Worm (Caenorhabditis elegans) whole organism, L4 larva: Measurements from ENCODE around the gene nhr-30.
A peak's percentile ranks its signal among the peaks of the same experiment; 100 is the strongest.
"Not testable (repeated sequence)": the region's sequence is repeated elsewhere in the genome, so short reads cannot be mapped to it uniquely, and the experiment has no call there.

ENCODE experiments used
- D1046.2 ChIP-seq: fragments of 200-800 bp; sonication (Bioruptor generic); IDR thresholded peaks from 2 replicates; pipeline ENCODE4 v1.3.6; 2022; ENCODE audit warnings: missing genetic modification characterization, missing compliant biosample characterization
- F10B5.3 ChIP-seq: sonication (generic microtip); optimal IDR thresholded peaks from 2 replicates; lab custom pipeline; 2016; ENCODE audit warnings: mild to moderate bottlenecking, missing genetic modification characterization, missing compliant biosample characterization
- F49E8.2 ChIP-seq: sonication (generic microtip); optimal IDR thresholded peaks from 2 replicates; lab custom pipeline; 2016; ENCODE audit warnings: missing compliant biosample characterization, mild to moderate bottlenecking, missing genetic modification characterization, borderline replicate concordance
- T26A8.4 ChIP-seq: fragments of 200-800 bp; sonication (Bioruptor generic); IDR thresholded peaks from 2 replicates; pipeline ENCODE4 v1.3.6; 2022; ENCODE audit warnings: missing genetic modification characterization, missing compliant biosample characterization
- Y5F2A.4 ChIP-seq: fragments of 200-800 bp; sonication (Bioruptor generic); optimal IDR thresholded peaks from 2 replicates; lab custom pipeline; 2018; ENCODE audit warnings: mild to moderate bottlenecking, missing genetic modification characterization, missing compliant biosample characterization
- ZK337.2 ChIP-seq: fragments of 200-800 bp; sonication (Bioruptor generic); IDR thresholded peaks from 2 replicates; pipeline ENCODE4 v1.3.6; 2022; ENCODE audit warnings: missing genetic modification reagents, missing genetic modification characterization, missing compliant biosample characterization
- ceh-20 ChIP-seq: fragments of 200-800 bp; sonication (Bioruptor generic); IDR thresholded peaks from 2 replicates; pipeline ENCODE4 v1.3.6; 2022; ENCODE audit warnings: missing genetic modification reagents, missing genetic modification characterization, missing compliant biosample characterization
- ceh-32 ChIP-seq: sonication (generic microtip); optimal IDR thresholded peaks from 2 replicates; lab custom pipeline; 2016; ENCODE audit warnings: mild to moderate bottlenecking, missing genetic modification characterization, missing compliant biosample characterization; ENCODE audit not compliant: poor library complexity
- ceh-44 ChIP-seq: fragments of 200-800 bp; sonication (Bioruptor generic); IDR thresholded peaks from 2 replicates; pipeline ENCODE4 v1.3.6; 2022; ENCODE audit warnings: missing genetic modification reagents, missing genetic modification characterization, missing compliant biosample characterization
- ceh-62 ChIP-seq: sonication (generic microtip); optimal IDR thresholded peaks from 2 replicates; lab custom pipeline; 2017; ENCODE audit warnings: missing biosample characterization, missing genetic modification characterization
- ctbp-1 ChIP-seq: fragments of 200-800 bp; sonication (Bioruptor generic); IDR thresholded peaks from 2 replicates; pipeline ENCODE4 v1.3.6; 2022; ENCODE audit warnings: missing genetic modification reagents, missing genetic modification characterization, missing compliant biosample characterization
- daf-19 ChIP-seq: fragments of 200-800 bp; sonication (Bioruptor generic); conservative IDR thresholded peaks from 2 replicates; pipeline ENCODE4 v1.3.6; 2022; ENCODE audit warnings: missing genetic modification characterization, missing compliant biosample characterization
- dmd-6 ChIP-seq: fragments of 200-800 bp; sonication (Bioruptor generic); IDR thresholded peaks from 2 replicates; pipeline ENCODE4 v1.3.6; 2022; ENCODE audit warnings: missing genetic modification reagents, missing genetic modification characterization, missing compliant biosample characterization
- dmd-8 ChIP-seq: fragments of 200-800 bp; sonication (Bioruptor generic); IDR thresholded peaks from 2 replicates; pipeline ENCODE4 v1.3.6; 2022; ENCODE audit warnings: missing genetic modification characterization, missing compliant biosample characterization
- dpl-1 ChIP-seq: fragments of 150-350 bp; optimal IDR thresholded peaks from 2 replicates; lab custom pipeline; 2014; ENCODE audit warnings: missing biosample characterization, missing genetic modification reagents, missing genetic modification characterization
- dve-1 ChIP-seq: sonication (generic microtip); optimal IDR thresholded peaks from 2 replicates; lab custom pipeline; 2017; ENCODE audit warnings: antibody characterized with exemption, mild to moderate bottlenecking, missing genetic modification characterization, missing compliant biosample characterization; ENCODE audit not compliant: insufficient read depth
- egl-43 ChIP-seq: fragments of 200-800 bp; sonication (Bioruptor generic); IDR thresholded peaks from 2 replicates; pipeline ENCODE4 v1.3.6; 2022; ENCODE audit warnings: missing genetic modification reagents, missing genetic modification characterization, missing compliant biosample characterization
- hmg-1.1 ChIP-seq: fragments of 200-800 bp; sonication (Bioruptor generic); IDR thresholded peaks from 2 replicates; pipeline ENCODE4 v1.3.6; 2022; ENCODE audit warnings: missing genetic modification reagents, missing genetic modification characterization, missing compliant biosample characterization
- lim-7 ChIP-seq: fragments of 200-800 bp; sonication (Bioruptor generic); IDR thresholded peaks from 2 replicates; pipeline ENCODE4 v1.3.6; 2022; ENCODE audit warnings: missing genetic modification characterization, missing compliant biosample characterization
- lin-29 ChIP-seq: fragments of 200-800 bp; sonication (Bioruptor generic); IDR thresholded peaks from 2 replicates; pipeline ENCODE4 v1.3.6; 2022; ENCODE audit warnings: missing genetic modification reagents, missing genetic modification characterization, missing compliant biosample characterization
- lin-38 ChIP-seq: fragments of 200-800 bp; sonication (Bioruptor generic); IDR thresholded peaks from 2 replicates; pipeline ENCODE4 v1.3.6; 2022; ENCODE audit warnings: missing genetic modification reagents, missing genetic modification characterization, missing compliant biosample characterization
- madf-5 ChIP-seq, 2 experiments: fragments of 200-800 bp; sonication (Bioruptor generic); IDR thresholded peaks; 2 replicates each; pipeline ENCODE4 v1.3.6; 2022; ENCODE audit warnings: missing compliant biosample characterization in 2 of 2, missing genetic modification characterization in 2 of 2
- madf-9 ChIP-seq: fragments of 200-800 bp; sonication (Bioruptor generic); conservative IDR thresholded peaks from 2 replicates; pipeline ENCODE4 v1.3.6; 2022; ENCODE audit warnings: missing genetic modification reagents, missing genetic modification characterization, missing compliant biosample characterization
- mdt-29 ChIP-seq: fragments of 200-800 bp; sonication (Bioruptor generic); IDR thresholded peaks from 2 replicates; pipeline ENCODE4 v1.3.6; 2022; ENCODE audit warnings: missing genetic modification reagents, missing genetic modification characterization, missing compliant biosample characterization
- mes-2 ChIP-seq: sonication (generic microtip); optimal IDR thresholded peaks from 2 replicates; lab custom pipeline; 2016; ENCODE audit warnings: missing genotype, mild to moderate bottlenecking, missing genetic modification characterization, missing compliant biosample characterization; ENCODE audit not compliant: poor library complexity, severe bottlenecking
- mxl-2 ChIP-seq: fragments of 200-800 bp; sonication (Bioruptor generic); conservative IDR thresholded peaks from 2 replicates; pipeline ENCODE4 v1.3.6; 2022; ENCODE audit warnings: missing genetic modification reagents, missing genetic modification characterization, missing compliant biosample characterization
- nhr-10 ChIP-seq: fragments of 150-350 bp; optimal IDR thresholded peaks from 2 replicates; lab custom pipeline; 2014; ENCODE audit warnings: missing biosample characterization, missing genetic modification characterization
- nhr-237 ChIP-seq: sonication (generic microtip); optimal IDR thresholded peaks from 2 replicates; lab custom pipeline; 2017; ENCODE audit warnings: missing biosample characterization, missing genetic modification characterization
- nhr-41 ChIP-seq: fragments of 200-800 bp; sonication (Bioruptor generic); IDR thresholded peaks from 2 replicates; pipeline ENCODE4 v1.3.6; 2022; ENCODE audit warnings: missing genetic modification reagents, missing genetic modification characterization, missing compliant biosample characterization
- nhr-6 ChIP-seq: fragments of 150-350 bp; optimal IDR thresholded peaks from 2 replicates; lab custom pipeline; 2014; ENCODE audit warnings: missing biosample characterization, missing genetic modification characterization
- nhr-76 ChIP-seq: fragments of 150-350 bp; optimal IDR thresholded peaks from 2 replicates; lab custom pipeline; 2014; ENCODE audit warnings: missing biosample characterization, missing genetic modification characterization
- nhr-77 ChIP-seq: fragments of 150-350 bp; optimal IDR thresholded peaks from 2 replicates; lab custom pipeline; 2014; ENCODE audit warnings: missing biosample characterization, missing genetic modification characterization
- php-3 ChIP-seq: fragments of 200-800 bp; sonication (Bioruptor generic); IDR thresholded peaks from 2 replicates; pipeline ENCODE4 v1.3.6; 2022; ENCODE audit warnings: missing genetic modification reagents, missing genetic modification characterization, missing compliant biosample characterization
- rbr-2 ChIP-seq: sonication (generic microtip); optimal IDR thresholded peaks from 2 replicates; lab custom pipeline; 2016; ENCODE audit warnings: missing genotype, missing genetic modification characterization, missing compliant biosample characterization
- saeg-2 ChIP-seq: fragments of 200-800 bp; sonication (Bioruptor generic); IDR thresholded peaks from 2 replicates; pipeline ENCODE4 v1.3.6; 2022; ENCODE audit warnings: missing genetic modification reagents, missing genetic modification characterization, missing compliant biosample characterization
- sdz-12 ChIP-seq: fragments of 200-800 bp; sonication (Bioruptor generic); optimal IDR thresholded peaks from 2 replicates; lab custom pipeline; 2018; ENCODE audit warnings: mild to moderate bottlenecking, missing genetic modification characterization, missing compliant biosample characterization
- set-16 ChIP-seq: fragments of 200-800 bp; sonication (Bioruptor generic); IDR thresholded peaks from 2 replicates; pipeline ENCODE4 v1.3.6; 2022; ENCODE audit warnings: missing genetic modification reagents, missing genetic modification characterization, missing compliant biosample characterization
- snpc-1.2 ChIP-seq: fragments of 200-800 bp; sonication (Bioruptor generic); IDR thresholded peaks from 2 replicates; pipeline ENCODE4 v1.3.6; 2022; ENCODE audit warnings: missing genetic modification reagents, missing genetic modification characterization, missing compliant biosample characterization
- spr-1 ChIP-seq: sonication (generic microtip); optimal IDR thresholded peaks from 2 replicates; lab custom pipeline; 2016; ENCODE audit warnings: mild to moderate bottlenecking, missing genetic modification characterization, missing compliant biosample characterization
- tra-1 ChIP-seq: fragments of 200-800 bp; sonication (Bioruptor generic); IDR thresholded peaks from 2 replicates; pipeline ENCODE4 v1.3.6; 2022; ENCODE audit warnings: missing genetic modification reagents, missing genetic modification characterization, missing compliant biosample characterization
- unc-62 ChIP-seq, 3 experiments: fragments of 150-350 bp in 1 of 3; sonication (generic microtip); optimal IDR thresholded peaks in 2 of 3; peaks in 1 of 3; 1 replicate in 1 of 3; 2 replicates in 2 of 3; lab custom pipeline; 2014 to 2017; ENCODE audit warnings: missing biosample characterization in 3 of 3, missing genetic modification characterization in 3 of 3, missing genetic modification reagents in 3 of 3, missing genotype in 1 of 3
- zfp-2 ChIP-seq: sonication (generic microtip); optimal IDR thresholded peaks from 2 replicates; lab custom pipeline; 2016; ENCODE audit warnings: mild to moderate bottlenecking, missing genetic modification characterization, missing compliant biosample characterization
- zfp-3 ChIP-seq: fragments of 200-800 bp; sonication (Bioruptor generic); conservative IDR thresholded peaks from 2 replicates; pipeline ENCODE4 v1.3.6; 2022; ENCODE audit warnings: missing genetic modification reagents, missing genetic modification characterization, missing compliant biosample characterization

Gene nhr-30

DNA sequence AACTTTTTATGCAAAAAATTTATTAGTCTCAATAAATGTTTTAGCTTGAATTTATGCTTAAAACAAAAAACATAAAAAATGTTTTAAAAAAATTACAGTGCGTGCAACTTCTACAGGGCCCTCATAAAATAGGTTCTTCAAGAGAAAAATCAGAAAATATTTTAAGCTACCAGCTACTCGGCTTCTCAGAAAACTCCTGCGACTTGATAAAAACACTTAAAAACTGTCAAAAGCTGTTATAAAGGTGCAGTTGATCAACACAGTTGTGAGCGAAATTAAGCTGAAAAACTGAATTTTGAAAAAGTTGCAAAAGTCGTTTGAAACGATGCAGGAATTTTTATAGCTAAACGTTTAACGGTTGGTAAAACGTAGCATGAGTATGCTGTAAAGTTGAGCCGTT lies 43.8 kb downstream of the nhr-30 start (continued):
- TF ChIP-seq hmg-1.1 (GFP tag; lab: Robert Waterston, UW): peak; percentile 67; the same call in 1 of the 2 replicates
- peak; percentile 96 for TF ChIP-seq zfp-3
- TF ChIP-seq nhr-10: no peak
- no peak for TF ChIP-seq nhr-237
- no peak for TF ChIP-seq saeg-2 (GFP tag; lab: Robert Waterston, UW)
- peak; percentile 42 for TF ChIP-seq lin-38 (GFP tag; lab: Robert Waterston, UW)
- no peak for TF ChIP-seq dpl-1 (GFP tag; lab: Kevin White, UChicago)
- TF ChIP-seq ceh-44 (GFP tag; lab: Robert Waterston, UW): no peak
- peak; percentile 78; the same call in 1 of the 2 replicates for TF ChIP-seq mdt-29 (GFP tag; lab: Robert Waterston, UW)
- TF ChIP-seq nhr-41: peak; percentile 63
- TF ChIP-seq dmd-8 (GFP tag; lab: Robert Waterston, UW): no peak
- peak; percentile 85; the same call in 1 of the 2 replicates for TF ChIP-seq daf-19
- TF ChIP-seq nhr-6 (tag; lab: Kevin White, UChicago): no peak
- TF ChIP-seq ceh-32 (tag; lab: Kevin White, UChicago): no peak
- TF ChIP-seq madf-5 (GFP tag; IDR thresholded peaks at IDR 0.05; lab: Robert Waterston, UW): 0 out of 4 replicates have a peak, but pooled peaks of 1 of the 2 experiments have one; percentile 35
- TF ChIP-seq T26A8.4: peak; percentile 76; the same call in 1 of the 2 replicates
- TF ChIP-seq snpc-1.2 (GFP tag; lab: Robert Waterston, UW): peak; percentile 80
- TF ChIP-seq D1046.2 (GFP tag; lab: Robert Waterston, UW): no peak
- TF ChIP-seq ctbp-1: peak; percentile 88
- no peak for TF ChIP-seq dve-1
- peak; percentile 53 for TF ChIP-seq php-3 (GFP tag; lab: Robert Waterston, UW)
- peak; percentile 36 for TF ChIP-seq sdz-12 (GFP tag; lab: Kevin White, UChicago)
- peak; percentile 56; the same call in 1 of the 2 replicates for TF ChIP-seq egl-43 (GFP tag; lab: Robert Waterston, UW)
- peak; percentile 60 for TF ChIP-seq dmd-6 (GFP tag; lab: Robert Waterston, UW)
- TF ChIP-seq ZK337.2 (GFP tag; lab: Robert Waterston, UW): no peak
- no peak for TF ChIP-seq rbr-2 (tag; lab: Kevin White, UChicago)
- no peak for TF ChIP-seq spr-1
- TF ChIP-seq ceh-62: no peak
- no peak for TF ChIP-seq mxl-2
- TF ChIP-seq zfp-2 (tag; lab: Kevin White, UChicago): no peak
- no peak for TF ChIP-seq Y5F2A.4 (GFP tag; lab: Kevin White, UChicago)
- no peak for TF ChIP-seq madf-9 (GFP tag; lab: Robert Waterston, UW)
- TF ChIP-seq nhr-76 (tag; lab: Kevin White, UChicago): no peak
- TF ChIP-seq lin-29 (GFP tag; lab: Robert Waterston, UW): peak; percentile 36; the same call in 1 of the 2 replicates
- TF ChIP-seq ceh-20 (GFP tag; lab: Robert Waterston, UW): no peak
- TF ChIP-seq F49E8.2: no peak
- no peak for TF ChIP-seq F10B5.3 (tag; lab: Kevin White, UChicago)
- no peak for TF ChIP-seq nhr-77 (tag; lab: Kevin White, UChicago)

DNA sequence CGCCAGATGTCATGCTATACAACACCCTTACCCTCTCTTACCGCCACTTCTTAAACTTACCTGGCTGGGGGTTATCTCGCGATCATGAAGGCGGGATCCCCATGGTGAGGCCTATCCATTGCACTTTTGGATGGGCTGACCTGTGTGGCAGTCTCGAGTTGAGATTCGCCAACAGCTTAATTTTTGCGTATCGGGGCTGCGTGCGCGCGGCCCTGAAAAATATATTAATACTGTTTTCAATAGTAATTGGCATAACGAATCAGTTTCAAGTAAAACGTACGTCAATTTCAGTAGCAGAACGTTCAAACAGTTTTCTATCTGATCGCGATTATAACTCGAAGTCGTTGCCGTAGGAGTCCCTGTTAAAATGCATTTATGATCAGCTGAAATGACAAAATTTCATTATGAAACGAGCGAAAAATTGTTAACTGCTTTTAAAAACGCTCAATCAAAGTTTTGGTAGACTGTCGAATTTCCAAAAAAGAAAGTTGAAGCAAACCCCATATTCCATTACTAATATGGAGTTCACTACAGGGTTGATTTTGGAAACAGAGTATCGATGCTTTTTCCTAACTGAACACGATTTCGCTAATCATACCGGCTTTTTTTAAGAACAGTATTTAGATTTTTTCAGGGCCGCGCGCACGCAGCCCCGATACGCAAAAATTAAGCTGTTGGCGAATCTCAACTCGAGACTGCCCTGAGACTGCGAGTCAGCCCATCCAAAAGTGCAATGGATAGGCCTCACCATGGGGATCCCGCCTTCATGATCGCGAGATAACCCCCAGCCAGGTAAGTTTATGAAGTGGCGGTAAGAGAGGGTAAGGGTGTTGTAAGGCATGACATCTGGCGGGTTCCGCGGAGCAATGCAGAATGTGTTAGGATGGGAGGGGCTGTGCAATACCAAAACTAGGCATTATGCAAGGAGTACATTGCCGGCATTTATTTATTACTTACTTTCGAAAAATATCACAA lies 46.1 kb downstream of the nhr-30 start:
- TF ChIP-seq lim-7 (GFP tag; lab: Robert Waterston, UW) (peak; percentile 33; the same call in 1 of the 2 replicates), tra-1 (GFP tag; lab: Robert Waterston, UW) (0 out of 2 replicates have a peak, but pooled peaks have one; percentile 11), ceh-44 (GFP tag; lab: Robert Waterston, UW) (0 out of 2 replicates have a peak, but pooled peaks have one; percentile 4), ctbp-1 (peak; percentile 31; the same call in 1 of the 2 replicates), snpc-1.2 (GFP tag; lab: Robert Waterston, UW) (peak; percentile 66), mes-2 (tag; lab: Kevin White, UChicago) (peak; percentile 15), lin-38 (GFP tag; lab: Robert Waterston, UW) (0 out of 2 replicates have a peak, but pooled peaks have one; percentile 16), zfp-3 (peak; percentile 82), daf-19 (0 out of 2 replicates have a peak, but pooled peaks have one; percentile 51), egl-43 (GFP tag; lab: Robert Waterston, UW) (peak; percentile 64; the same call in 1 of the 2 replicates), unc-62 (GFP tag; optimal IDR thresholded peaks at IDR 0.05 in 1 of 2; lab: Kevin White, UChicago) (peak in 1 of 2 experiments; percentile 49), mdt-29 (GFP tag; lab: Robert Waterston, UW) (peak; percentile 11; the same call in 1 of the 2 replicates), set-16 (GFP tag; lab: Robert Waterston, UW) (peak; percentile 30)
- not testable (repeated sequence) for TF ChIP-seq unc-62 (tag; optimal IDR thresholded peaks at IDR 0.05; lab: Kevin White, UChicago)
